Worm (Caenorhabditis elegans): ENCODE results near the gene W05B10.6.

ce11 chrV:12644500-12644899 is 13.5 kb downstream of the W05B10.6 start, which contains the start of gene F56H9.8:
- no peak for TF ChIP-seq him-1 (tag; optimal IDR thresholded peaks at IDR 0.05)
- no peak for TF ChIP-seq W03F9.2 (tag; optimal IDR thresholded peaks at IDR 0.05)
- TF ChIP-seq dao-5 (tag; optimal IDR thresholded peaks at IDR 0.05): no peak

Measured in whole organism, L4/young adult.